Fruit fly (Drosophila melanogaster) S2 (cell line): ENCODE results near the gene Imp.
A peak's percentile ranks its signal among the peaks of the same experiment; 100 is the strongest.

Experiments
- CG8478 ChIP-seq: fragments of >200 bp; optimal IDR thresholded peaks from 2 replicates; lab custom pipeline; 2018
- CTCF ChIP-seq, 2 experiments: fragments of >200 bp; optimal IDR thresholded peaks; 2 replicates each; lab custom pipeline; 2018

Gene Imp

DNA sequence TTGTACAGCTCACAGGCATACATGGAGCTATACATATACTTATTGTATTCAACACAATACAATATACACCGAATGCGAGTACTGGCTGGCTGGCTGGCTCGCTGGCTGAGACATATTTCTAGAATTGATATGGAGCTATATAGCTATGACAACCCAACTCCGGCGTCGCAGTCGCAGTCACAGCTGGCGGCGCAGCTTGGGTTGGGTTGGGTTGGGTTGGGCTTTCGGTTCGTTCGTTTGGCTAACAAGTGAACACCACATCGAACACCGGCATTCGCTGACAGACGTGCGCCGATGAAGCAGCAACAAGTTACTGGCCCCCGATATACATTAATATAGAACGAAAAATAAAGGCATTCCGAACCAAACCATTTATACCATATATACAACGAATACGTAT, 14.9 kb upstream of the Imp start, which contains the start of gene CG15210:
Gene CG15210 (plus strand): TSS at position 269 of the 400 bp plus-strand sequence.
- TF ChIP-seq CG8478, result no peak
- no peak for TF ChIP-seq CTCF (optimal IDR thresholded peaks at IDR 0.05; lab: Kevin White, UChicago)

DNA sequence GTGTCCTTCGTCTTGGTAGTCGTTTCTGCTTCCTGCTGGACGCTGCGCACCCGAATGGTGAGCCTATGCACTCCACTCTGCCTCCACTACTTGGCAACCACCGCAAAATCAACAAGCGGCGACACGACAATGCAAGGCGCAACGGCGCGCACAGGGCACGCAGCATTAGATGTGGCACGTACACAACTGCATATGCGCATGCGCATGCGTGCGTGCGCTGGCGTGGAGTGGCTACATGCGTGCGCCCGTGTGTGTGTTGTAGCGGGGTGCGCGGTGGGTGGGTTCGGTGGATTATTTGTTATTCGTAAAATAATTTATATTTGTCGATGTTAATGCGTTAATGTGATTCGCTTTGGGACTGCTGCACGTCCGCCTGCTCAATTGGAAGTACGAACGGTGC, 11.6 kb upstream of the Imp start:
- TF ChIP-seq CTCF (optimal IDR thresholded peaks at IDR 0.05; lab: Kevin White, UChicago) (no peak), CG8478 (no peak)

DNA sequence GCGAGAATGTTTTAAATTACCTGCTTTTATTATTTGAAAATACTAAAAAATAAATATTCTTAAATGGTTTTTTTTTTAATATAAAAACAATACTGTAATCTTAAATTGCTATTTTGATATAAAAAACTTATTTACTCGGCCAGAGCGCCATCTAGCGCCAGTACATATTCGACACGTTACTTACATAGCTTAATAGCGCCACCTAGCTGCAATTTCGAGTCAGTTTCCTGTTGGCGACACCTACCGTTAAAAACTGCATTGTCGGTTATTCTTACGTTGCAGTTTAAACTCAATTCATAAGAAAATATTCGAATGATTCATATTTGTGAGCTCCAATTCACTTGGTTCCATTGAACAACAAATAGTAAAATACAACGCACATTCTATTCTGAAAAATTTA, 8.3 kb upstream of the Imp start:
- TF ChIP-seq CG8478 (no peak), CTCF (optimal IDR thresholded peaks at IDR 0.05; lab: Kevin White, UChicago) (peak; percentile 94 to 98)

DNA sequence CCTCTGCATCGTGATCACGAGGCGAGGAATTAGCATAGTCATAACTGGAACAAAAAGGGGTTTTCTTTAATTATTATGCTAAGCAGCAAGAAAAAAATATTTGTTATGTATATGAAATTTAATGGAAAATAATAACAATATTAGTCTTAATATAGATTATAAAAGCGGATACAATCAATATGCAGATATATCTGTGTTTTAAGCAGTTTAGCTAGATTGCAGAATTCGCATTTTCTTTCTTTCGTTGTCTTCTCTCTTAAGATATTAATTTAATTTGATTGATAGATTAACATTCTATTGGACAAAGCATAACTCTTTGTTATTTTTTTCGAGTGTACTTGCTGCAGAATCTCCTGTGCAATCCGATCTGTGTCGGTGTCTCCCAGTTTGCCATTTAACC, 3.2 kb upstream of the Imp start:
- no peak for TF ChIP-seq CG8478
- no peak for TF ChIP-seq CTCF (optimal IDR thresholded peaks at IDR 0.05; lab: Kevin White, UChicago)

DNA sequence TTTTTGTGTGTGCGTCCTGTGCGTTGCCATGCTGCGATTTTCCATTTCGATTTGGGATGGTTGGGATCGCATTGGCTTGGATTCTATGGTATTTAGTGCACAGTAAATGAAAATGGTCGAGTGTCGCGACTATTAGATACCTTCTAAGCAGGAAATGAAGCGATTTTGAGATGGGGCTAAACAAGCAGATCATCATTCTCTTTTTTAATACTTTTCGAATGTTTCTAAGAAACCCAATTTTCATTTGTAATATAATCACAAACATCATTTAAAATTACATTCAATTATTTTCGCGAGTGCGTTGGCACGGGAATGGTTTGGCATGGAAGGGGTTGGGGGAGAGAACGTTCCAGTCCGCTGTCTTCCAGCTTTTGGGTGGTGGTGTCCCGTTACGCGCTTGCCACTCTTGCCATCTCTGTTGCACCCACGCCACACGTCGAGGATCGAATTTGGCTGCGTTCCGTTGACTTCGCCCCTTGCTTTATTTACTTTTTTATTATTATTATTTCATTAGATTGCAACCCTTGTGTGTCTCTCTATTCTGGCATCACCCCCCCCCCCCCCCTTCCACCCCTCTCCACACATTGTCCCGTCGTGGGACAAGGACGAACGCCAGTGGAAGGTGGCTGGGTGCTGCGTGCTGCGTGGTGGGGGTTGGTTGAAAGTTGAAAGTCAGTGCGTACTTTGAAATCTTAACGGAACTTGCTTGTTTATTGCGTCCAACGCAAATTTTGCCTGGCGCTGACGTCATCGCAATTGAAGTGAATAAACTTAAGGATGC, 1.5 kb upstream of the Imp start:
- TF ChIP-seq CG8478 (no peak), CTCF (optimal IDR thresholded peaks at IDR 0.05; lab: Kevin White, UChicago) (no peak)

DNA sequence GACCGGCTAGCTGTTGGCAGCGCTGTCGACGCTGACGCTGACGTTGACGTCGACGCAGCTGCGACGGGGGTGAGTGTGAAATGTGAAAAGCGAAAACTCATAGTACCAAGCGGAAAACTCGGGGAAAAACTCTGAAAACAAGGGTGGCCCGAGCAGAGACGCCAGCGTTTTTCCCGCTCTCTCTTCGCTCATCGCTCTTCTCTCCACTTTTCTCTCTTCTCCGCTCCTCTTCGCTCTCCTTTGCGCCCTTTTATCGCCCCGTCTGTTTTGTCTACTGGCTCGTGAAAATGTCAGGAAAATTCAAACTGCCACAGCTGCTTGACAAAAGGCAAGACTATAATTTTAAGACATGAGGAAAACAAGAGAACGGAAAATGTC, 647 bp downstream of the Imp start:
- TF ChIP-seq CG8478 (no peak), CTCF (optimal IDR thresholded peaks at IDR 0.05; lab: Kevin White, UChicago) (no peak)

DNA sequence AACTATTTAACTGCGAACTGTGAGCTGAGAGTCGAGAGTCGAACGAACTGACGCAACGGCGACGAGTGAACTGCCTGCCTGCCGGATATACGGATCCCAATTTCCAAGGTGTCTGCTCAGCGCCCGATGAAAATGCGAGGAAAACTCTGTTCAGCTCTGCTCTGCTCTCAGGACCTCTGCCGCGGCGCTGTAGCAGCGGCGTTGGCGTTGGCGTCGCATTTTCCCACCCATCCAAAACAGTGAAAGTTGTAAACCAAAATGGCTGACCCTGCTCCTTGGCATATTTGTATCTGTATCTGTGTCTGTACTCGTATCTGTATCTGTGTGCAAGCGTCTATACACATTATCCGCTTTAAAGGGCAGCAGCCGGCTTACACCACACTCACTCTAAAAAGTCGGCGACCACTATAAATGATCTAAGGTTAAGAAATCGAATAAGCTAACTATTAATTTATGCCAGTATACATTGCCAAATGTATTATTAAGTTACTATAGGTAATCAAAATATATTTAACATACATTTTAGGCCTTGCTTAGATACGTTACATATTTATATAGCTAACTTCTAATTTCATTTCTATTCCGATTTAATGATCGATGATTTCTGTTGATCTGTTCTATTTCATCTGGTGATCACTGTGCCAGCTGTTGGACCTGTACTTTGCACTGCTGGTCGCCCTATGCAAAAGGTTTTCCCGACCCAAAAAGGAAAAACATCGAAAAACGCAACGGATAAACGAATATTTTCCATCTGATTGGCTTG, 1.2 kb downstream of the Imp start:
- no peak for TF ChIP-seq CTCF (optimal IDR thresholded peaks at IDR 0.05; lab: Kevin White, UChicago)
- no peak for TF ChIP-seq CG8478

DNA sequence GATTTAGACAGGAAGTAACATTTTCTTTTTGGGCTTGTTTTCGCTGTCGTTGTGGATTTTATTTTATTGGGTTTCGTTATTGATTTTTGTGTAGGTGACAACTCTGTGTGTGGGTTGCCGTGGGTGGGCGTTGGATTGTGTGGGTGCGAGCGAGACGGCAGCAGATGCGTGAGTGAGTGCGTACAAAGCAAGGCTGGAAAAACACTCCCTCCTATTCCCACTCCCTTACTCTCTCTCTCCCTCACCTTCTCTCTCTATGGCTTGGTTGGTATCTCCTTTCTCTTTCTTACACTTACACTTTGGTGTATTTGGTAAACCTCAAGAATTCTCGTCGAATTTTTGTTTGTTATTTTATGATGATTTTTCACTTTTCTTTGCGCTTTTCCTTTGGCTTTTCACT, 2.0 kb downstream of the Imp start:
- TF ChIP-seq CG8478 (no peak), CTCF (optimal IDR thresholded peaks at IDR 0.05; lab: Kevin White, UChicago) (no peak)

DNA sequence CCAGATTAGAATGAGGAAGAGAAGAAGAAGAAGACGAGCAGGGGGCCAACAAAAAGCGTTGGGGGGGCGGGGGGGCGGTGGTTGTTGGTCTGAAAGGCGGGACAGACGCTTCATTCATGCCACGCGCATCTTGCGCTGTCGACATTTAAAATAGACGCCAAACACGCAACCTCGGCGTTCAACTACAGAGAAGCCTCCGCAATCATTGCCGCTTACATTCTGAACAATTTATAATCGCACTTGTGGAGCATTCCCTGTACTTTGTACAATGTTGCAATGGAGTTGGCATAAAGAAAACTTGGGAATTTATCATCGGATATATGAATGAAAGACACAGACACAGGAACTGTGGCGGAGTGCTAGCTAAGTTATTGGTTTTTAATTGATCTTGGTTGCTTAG, 3.3 kb downstream of the Imp start:
- TF ChIP-seq CTCF (optimal IDR thresholded peaks at IDR 0.05; lab: Kevin White, UChicago) (no peak), CG8478 (no peak)

DNA sequence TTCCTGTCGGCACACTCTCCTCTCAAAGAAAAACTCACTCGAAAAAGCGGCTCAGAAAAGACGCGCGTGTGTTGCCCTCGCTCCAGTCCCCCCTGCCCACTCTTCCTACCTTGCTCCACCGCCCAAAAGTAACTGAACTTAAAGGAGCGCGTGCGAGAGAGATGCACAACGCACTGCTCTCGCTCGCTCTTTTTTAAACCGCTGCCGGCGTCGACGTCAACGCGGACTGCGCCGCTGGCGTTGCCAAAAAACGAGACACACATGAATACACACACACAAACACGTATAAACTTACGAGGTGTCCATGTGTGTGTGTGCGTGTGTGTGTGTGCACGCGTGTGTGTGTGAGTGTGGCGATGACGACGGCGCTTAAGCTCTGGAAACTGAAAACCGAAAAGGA, 7.2 kb downstream of the Imp start:
- TF ChIP-seq CG8478 (no peak), CTCF (optimal IDR thresholded peaks at IDR 0.05; lab: Kevin White, UChicago) (no peak)

DNA sequence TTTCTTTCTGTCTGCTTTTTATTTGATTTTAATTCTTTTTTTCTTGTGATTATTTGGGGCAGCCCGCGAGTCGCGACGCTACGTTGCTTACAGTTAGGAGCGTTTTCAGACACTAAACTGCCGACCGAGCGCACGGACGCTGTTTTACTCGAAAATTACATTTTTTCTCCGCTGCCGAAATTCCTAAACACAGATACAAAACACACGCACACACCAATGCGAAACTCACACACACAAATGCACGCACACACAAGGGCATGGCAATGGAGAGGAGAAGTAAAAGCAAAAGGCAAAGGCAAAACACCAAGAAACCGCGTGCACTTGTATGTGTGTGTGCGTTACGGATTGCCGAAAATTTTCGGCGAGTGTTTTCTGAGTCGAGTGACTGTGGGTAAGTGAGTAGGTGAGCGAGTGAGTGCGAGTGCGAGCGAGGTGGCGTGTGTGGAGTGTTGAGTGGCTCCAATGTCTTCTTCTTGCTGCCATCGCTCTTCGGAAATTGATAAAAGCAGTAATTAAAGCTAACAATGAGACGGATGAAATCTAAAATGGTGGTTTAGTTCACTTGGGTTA, 8.5 kb downstream of the Imp start:
- no peak for TF ChIP-seq CTCF (optimal IDR thresholded peaks at IDR 0.05; lab: Kevin White, UChicago)
- TF ChIP-seq CG8478, result no peak

DNA sequence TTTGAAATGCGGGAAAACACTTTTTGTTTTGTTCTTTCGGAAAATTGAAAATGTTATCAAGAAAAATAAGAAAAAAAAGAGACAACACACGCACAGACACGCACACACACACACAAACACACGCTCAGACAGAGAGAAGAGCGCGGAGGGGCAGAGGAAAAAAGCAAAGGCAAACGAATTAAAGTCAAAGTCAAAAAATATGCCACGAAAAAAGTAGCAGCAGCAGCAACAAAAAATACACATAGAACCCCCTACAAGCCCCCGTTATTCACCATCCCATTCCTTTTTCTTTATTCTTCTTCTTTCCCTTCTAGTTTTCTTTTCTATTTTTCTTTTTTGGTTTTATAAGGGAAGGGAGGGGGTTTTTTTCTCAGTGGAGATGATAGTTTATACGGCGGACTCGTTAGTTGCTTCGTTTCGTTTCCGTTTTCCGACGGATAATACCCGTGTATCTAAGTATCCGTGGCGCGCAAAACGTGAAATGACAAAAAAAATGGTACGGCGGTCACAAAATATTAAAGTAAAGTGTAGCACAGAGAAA, 9.2 kb downstream of the Imp start:
- no peak for TF ChIP-seq CG8478

DNA sequence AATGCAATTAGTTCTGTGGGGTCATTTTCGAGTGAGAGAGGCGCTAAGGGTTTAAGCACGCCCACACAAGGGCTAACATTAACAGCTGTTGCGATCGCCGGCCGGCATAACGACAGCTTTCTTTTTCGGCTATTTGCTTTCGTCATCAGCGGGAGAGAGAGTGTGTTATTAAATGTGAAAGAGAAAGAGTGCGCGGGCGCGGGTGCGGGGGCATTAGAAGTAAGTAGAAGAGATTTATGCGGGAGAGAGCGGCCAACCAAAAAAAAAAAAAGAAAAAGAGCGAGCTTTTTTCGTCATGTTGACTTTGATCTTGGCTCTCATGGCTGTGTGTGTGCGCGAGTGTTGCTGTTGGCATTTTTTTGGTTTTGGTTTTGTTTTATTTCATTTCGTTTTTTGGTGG, 10.0 kb downstream of the Imp start:
- TF ChIP-seq CG8478 (no peak), CTCF (optimal IDR thresholded peaks at IDR 0.05; lab: Kevin White, UChicago) (no peak)

DNA sequence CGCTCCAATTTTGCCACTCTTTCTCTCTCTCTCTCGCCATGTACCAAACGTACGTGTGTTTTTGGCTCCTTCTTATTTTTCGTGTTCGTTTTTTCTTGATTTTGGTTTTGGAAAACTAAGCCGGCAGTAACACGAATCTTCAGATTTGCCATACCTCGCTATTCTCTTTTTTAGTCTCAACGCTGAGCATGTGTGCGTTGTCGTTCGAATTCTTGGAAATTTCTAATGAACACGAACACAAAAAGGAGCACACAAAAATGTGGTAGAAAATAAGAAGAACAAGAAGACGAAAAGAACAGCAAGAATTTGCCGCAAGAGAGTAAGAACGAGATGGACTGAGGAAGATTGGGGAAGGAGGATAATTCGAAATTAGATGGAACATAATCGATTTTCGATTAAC, 15.4 kb downstream of the Imp start:
- TF ChIP-seq CTCF (optimal IDR thresholded peaks at IDR 0.05; lab: Kevin White, UChicago) (no peak), CG8478 (no peak)

DNA sequence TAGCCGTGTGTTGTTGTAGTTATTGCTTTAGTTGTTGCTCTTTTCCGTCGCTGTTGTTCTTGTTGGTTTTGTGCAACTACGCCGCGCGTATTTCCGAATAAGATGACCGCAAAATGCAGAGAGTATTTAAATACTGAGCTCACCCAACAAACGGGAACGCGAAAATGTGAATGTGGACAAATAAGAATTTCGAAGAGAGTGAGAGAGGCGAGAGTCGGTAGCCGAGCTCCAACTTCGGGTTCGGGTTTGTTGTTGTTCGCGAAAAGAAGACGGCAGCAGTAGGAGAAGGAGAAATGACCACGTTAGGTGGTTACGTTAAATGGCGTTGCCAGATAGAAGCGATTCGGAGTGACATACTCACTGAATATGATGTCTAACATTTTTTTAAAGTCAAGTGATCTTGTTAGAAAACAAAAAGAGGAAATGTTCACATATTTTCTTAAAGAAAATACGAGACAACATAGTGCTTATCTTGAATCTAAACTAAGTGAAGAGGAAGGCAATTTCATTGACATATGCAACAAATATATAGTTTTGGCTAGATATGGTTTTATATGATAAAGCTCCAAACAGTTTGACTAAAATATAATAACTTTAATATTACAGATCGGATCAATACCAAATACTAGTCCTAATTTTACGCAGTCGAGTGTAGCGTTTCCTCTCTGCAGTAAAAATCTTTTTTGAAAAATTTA, 17.2 kb downstream of the Imp start:
- TF ChIP-seq CG8478 (no peak), CTCF (optimal IDR thresholded peaks at IDR 0.05; lab: Kevin White, UChicago) (no peak)
